Worm (Caenorhabditis elegans): Measurements from ENCODE around the gene lbp-8.

The lbp-8 gene

ce11 chrV:13920730-13921129, 30.2 kb downstream of the lbp-8 start, which contains the start of gene srx-42:
Gene srx-42, plus strand, starts transcription at chrV:13921030.
- TF ChIP-seq pag-3 (tag; optimal IDR thresholded peaks at IDR 0.05; ENCODE audit: borderline replicate concordance) (no peak), ceh-30 (tag; optimal IDR thresholded peaks at IDR 0.05) (no peak), tbx-2 (tag; optimal IDR thresholded peaks at IDR 0.05) (no peak), nhr-232 (tag; optimal IDR thresholded peaks at IDR 0.05) (no peak), unc-86 (tag; optimal IDR thresholded peaks at IDR 0.05) (no peak), nhr-11 (tag; optimal IDR thresholded peaks at IDR 0.05) (no peak), ceh-24 (tag; optimal IDR thresholded peaks at IDR 0.05) (no peak), dmd-4 (tag; optimal IDR thresholded peaks at IDR 0.05; ENCODE audit: borderline replicate concordance) (no peak), unc-55 (GFP tag; optimal IDR thresholded peaks at IDR 0.05) (no peak), fkh-10 (GFP tag; optimal IDR thresholded peaks at IDR 0.05) (no peak), pha-2 (tag; optimal IDR thresholded peaks at IDR 0.05) (no peak), K09A11.1 (tag; optimal IDR thresholded peaks at IDR 0.05; ENCODE audit: insufficient read depth) (no peak), ceh-2 (tag; optimal IDR thresholded peaks at IDR 0.05) (no peak)

ce11 chrV:13923851-13924250, 33.3 kb downstream of the lbp-8 start, which contains the start of gene srxa-11:
Gene srxa-11, plus strand, starts transcription at chrV:13924151.
- TF ChIP-seq hlh-15 (tag; optimal IDR thresholded peaks at IDR 0.05): no peak
- TF ChIP-seq hlh-6 (tag; optimal IDR thresholded peaks at IDR 0.05): no peak
- no peak for TF ChIP-seq unc-3 (GFP tag; conservative IDR thresholded peaks at IDR 0.05)
- TF ChIP-seq unc-3 (tag; optimal IDR thresholded peaks at IDR 0.05): no peak
- TF ChIP-seq ceh-24 (tag; optimal IDR thresholded peaks at IDR 0.05): no peak
- TF ChIP-seq sox-2 (GFP tag; IDR thresholded peaks at IDR 0.05): no peak
- TF ChIP-seq K02D7.2 (tag; optimal IDR thresholded peaks at IDR 0.05): no peak
- TF ChIP-seq tbx-7 (tag; optimal IDR thresholded peaks at IDR 0.05): no peak
- TF ChIP-seq eyg-1 (tag; optimal IDR thresholded peaks at IDR 0.05): no peak
- TF ChIP-seq syd-9 (tag; optimal IDR thresholded peaks at IDR 0.05): no peak
- no peak for TF ChIP-seq elt-4 (tag; optimal IDR thresholded peaks at IDR 0.05)
- no peak for TF ChIP-seq fkh-6 (tag; optimal IDR thresholded peaks at IDR 0.05)
- no peak for TF ChIP-seq madf-2 (tag; optimal IDR thresholded peaks at IDR 0.05)
- TF ChIP-seq C38D4.7 (GFP tag; optimal IDR thresholded peaks at IDR 0.05): no peak
- no peak for TF ChIP-seq ttx-3 (tag; optimal IDR thresholded peaks at IDR 0.05)
- TF ChIP-seq fkh-10 (GFP tag; optimal IDR thresholded peaks at IDR 0.05): no peak
- TF ChIP-seq rnt-1 (tag; optimal IDR thresholded peaks at IDR 0.05): no peak
- no peak for TF ChIP-seq ceh-18 (tag; optimal IDR thresholded peaks at IDR 0.05)
- no peak for TF ChIP-seq unc-86 (tag; optimal IDR thresholded peaks at IDR 0.05)
- no peak for TF ChIP-seq ceh-9 (tag; optimal IDR thresholded peaks at IDR 0.05)

- TF ChIP-seq C08G9.2 (tag; optimal IDR thresholded peaks at IDR 0.05) (no peak), pros-1 (tag; optimal IDR thresholded peaks at IDR 0.05) (no peak), hlh-8 (tag; optimal IDR thresholded peaks at IDR 0.05) (no peak), K02D7.2 (tag; optimal IDR thresholded peaks at IDR 0.05) (no peak), sox-2 (GFP tag; IDR thresholded peaks at IDR 0.05) (no peak), unc-42 (tag; optimal IDR thresholded peaks at IDR 0.05) (no peak), dve-1 (tag; optimal IDR thresholded peaks at IDR 0.05) (no peak), ceh-22 (tag; optimal IDR thresholded peaks at IDR 0.05) (no peak), tbx-7 (tag; optimal IDR thresholded peaks at IDR 0.05) (no peak), pha-4 (tag; optimal IDR thresholded peaks at IDR 0.05) (no peak), unc-55 (GFP tag; optimal IDR thresholded peaks at IDR 0.05) (no peak), ztf-16 (tag; optimal IDR thresholded peaks at IDR 0.05) (no peak), pag-3 (tag; optimal IDR thresholded peaks at IDR 0.05; ENCODE audit: borderline replicate concordance) (no peak), ceh-31 (tag; optimal IDR thresholded peaks at IDR 0.05) (no peak), lim-6 (tag; optimal IDR thresholded peaks at IDR 0.05) (no peak)
These were observed 35.8 kb downstream of the lbp-8 start, which contains the start of gene srxa-12 for ce11 chrV:13926398-13926797. Gene srxa-12, plus strand, starts transcription at chrV:13926698.
